Fruit fly (Drosophila melanogaster) whole organism, adult: Measurements from ENCODE around the gene Cwc25.

ENCODE experiments used
- CG11617 ChIP-seq: fragments of 200-800 bp; sonication (Bioruptor generic); optimal IDR thresholded peaks from 2 replicates; lab custom pipeline; 2017; ENCODE audit warnings: mild to moderate bottlenecking, missing biosample characterization, missing genetic modification reagents, missing genetic modification characterization
- CG12768 ChIP-seq: fragments of 200-800 bp; sonication (Bioruptor generic); optimal IDR thresholded peaks from 2 replicates; lab custom pipeline; 2017; ENCODE audit warnings: missing biosample characterization, missing genetic modification characterization, mild to moderate bottlenecking, moderate library complexity, missing genetic modification reagents
- CG14711 ChIP-seq: fragments of 200-800 bp; sonication (Bioruptor generic); optimal IDR thresholded peaks from 2 replicates; lab custom pipeline; 2018; ENCODE audit warnings: missing biosample characterization, mild to moderate bottlenecking, missing genetic modification characterization, moderate library complexity
- CG1620 ChIP-seq: fragments of 200-800 bp; sonication (Bioruptor generic); optimal IDR thresholded peaks from 2 replicates; lab custom pipeline; 2016; ENCODE audit warnings: missing biosample characterization, missing genetic modification characterization
- CG33017 ChIP-seq: fragments of 200-800 bp; sonication (Bioruptor generic); optimal IDR thresholded peaks from 2 replicates; lab custom pipeline; 2018; ENCODE audit warnings: missing biosample characterization, mild to moderate bottlenecking, missing genetic modification characterization, moderate library complexity
- CG5204 ChIP-seq: fragments of 200-800 bp; sonication (Bioruptor generic); optimal IDR thresholded peaks from 2 replicates; lab custom pipeline; 2016; ENCODE audit warnings: missing biosample characterization, missing genetic modification characterization
- CG7045 ChIP-seq: fragments of 200-800 bp; sonication (Bioruptor generic); optimal IDR thresholded peaks from 2 replicates; lab custom pipeline; 2017; ENCODE audit warnings: missing biosample characterization, mild to moderate bottlenecking, missing genetic modification characterization
- CG7101 ChIP-seq: fragments of 200-800 bp; sonication (Bioruptor generic); optimal IDR thresholded peaks from 2 replicates; lab custom pipeline; 2018; ENCODE audit warnings: missing biosample characterization, mild to moderate bottlenecking, missing genetic modification characterization, moderate library complexity
- Clk ChIP-seq: fragments of 200-800 bp; sonication (Bioruptor generic); optimal IDR thresholded peaks from 2 replicates; lab custom pipeline; 2017; ENCODE audit warnings: missing biosample characterization, missing genetic modification characterization
- Crg-1 ChIP-seq: fragments of 200-800 bp; sonication (Bioruptor generic); optimal IDR thresholded peaks from 2 replicates; lab custom pipeline; 2016; ENCODE audit warnings: missing biosample characterization, missing genetic modification characterization
- Hr96 ChIP-seq: fragments of 200-800 bp; sonication (Bioruptor generic); optimal IDR thresholded peaks from 2 replicates; lab custom pipeline; 2016; ENCODE audit warnings: missing biosample characterization, missing genetic modification characterization
- Mnt ChIP-seq: fragments of 200-800 bp; sonication (Bioruptor generic); optimal IDR thresholded peaks from 2 replicates; lab custom pipeline; 2016; ENCODE audit warnings: missing biosample characterization, mild to moderate bottlenecking, missing genetic modification characterization
- bab1 ChIP-seq: fragments of 200-800 bp; sonication (Bioruptor generic); optimal IDR thresholded peaks from 3 replicates; lab custom pipeline; 2019; ENCODE audit warnings: missing biosample characterization, mild to moderate bottlenecking, missing genetic modification characterization, moderate library complexity
- cic ChIP-seq: fragments of 200-800 bp; sonication (Bioruptor generic); optimal IDR thresholded peaks from 2 replicates; lab custom pipeline; 2017; ENCODE audit warnings: missing biosample characterization, mild to moderate bottlenecking, missing genetic modification characterization, moderate library complexity
- cnc ChIP-seq, 2 experiments: fragments of >200 bp; optimal IDR thresholded peaks; 2 replicates each; lab custom pipeline; 2017
- kay ChIP-seq: fragments of 200-800 bp; sonication (Bioruptor generic); peaks from one replicate; lab custom pipeline; 2016; ENCODE audit warnings: missing biosample characterization, missing genetic modification characterization, borderline replicate concordance
- ovo ChIP-seq: fragments of 200-800 bp; sonication (Bioruptor generic); optimal IDR thresholded peaks from 2 replicates; lab custom pipeline; 2016; ENCODE audit warnings: missing biosample characterization, missing genetic modification characterization
- pad ChIP-seq: fragments of 200-800 bp; sonication (Bioruptor generic); optimal IDR thresholded peaks from 3 replicates; lab custom pipeline; 2017; ENCODE audit warnings: missing biosample characterization, missing genetic modification characterization, mild to moderate bottlenecking, moderate library complexity, missing genetic modification reagents
- tj ChIP-seq: fragments of 200-800 bp; sonication (Bioruptor generic); optimal IDR thresholded peaks from 3 replicates; lab custom pipeline; 2017; ENCODE audit warnings: missing biosample characterization, mild to moderate bottlenecking, missing genetic modification characterization, moderate library complexity
- toe ChIP-seq: fragments of 200-800 bp; sonication (Bioruptor generic); optimal IDR thresholded peaks from 2 replicates; lab custom pipeline; 2016; ENCODE audit warnings: missing biosample characterization, missing genetic modification characterization

Gene Cwc25

dm6 chr2L:2734215-2734614 lies 10.7 kb upstream of the Cwc25 start:
- TF ChIP-seq bab1 (peak; percentile 90), toe (GFP tag; lab: Kevin White, UChicago) (peak; percentile 34), CG14711 (tag; lab: Kevin White, UChicago) (peak; percentile 60), tj (GFP tag; lab: Kevin White, UChicago) (peak; percentile 42), kay (peak; percentile 25), CG11617 (peak; percentile 47), CG7101 (tag; lab: Kevin White, UChicago) (peak; percentile 65), CG12768 (GFP tag; lab: Kevin White, UChicago) (no peak), ovo (GFP tag; lab: Kevin White, UChicago) (no peak), Hr96 (GFP tag; lab: Kevin White, UChicago) (peak; percentile 9), CG33017 (tag; lab: Kevin White, UChicago) (no peak), CG1620 (GFP tag; lab: Kevin White, UChicago) (peak; percentile 38), cnc (optimal IDR thresholded peaks at IDR 0.05; lab: Kevin White, UChicago) (no peak), CG7045 (peak; percentile 52), pad (GFP tag; lab: Kevin White, UChicago) (peak; percentile 61), CG5204 (GFP tag; lab: Kevin White, UChicago) (no peak), Clk (GFP tag; lab: Kevin White, UChicago) (no peak), Mnt (GFP tag; lab: Kevin White, UChicago) (no peak), Crg-1 (GFP tag; lab: Kevin White, UChicago) (peak; percentile 48), cic (GFP tag; lab: Kevin White, UChicago) (no peak)

- TF ChIP-seq CG1620 (GFP tag; lab: Kevin White, UChicago), result peak; percentile 11
- peak; percentile 0 for TF ChIP-seq CG12768 (GFP tag; lab: Kevin White, UChicago)
- no peak for TF ChIP-seq cnc (optimal IDR thresholded peaks at IDR 0.05; lab: Kevin White, UChicago)
Observed at dm6 chr2L:2734946-2735345, 10.0 kb upstream of the Cwc25 start.

DNA sequence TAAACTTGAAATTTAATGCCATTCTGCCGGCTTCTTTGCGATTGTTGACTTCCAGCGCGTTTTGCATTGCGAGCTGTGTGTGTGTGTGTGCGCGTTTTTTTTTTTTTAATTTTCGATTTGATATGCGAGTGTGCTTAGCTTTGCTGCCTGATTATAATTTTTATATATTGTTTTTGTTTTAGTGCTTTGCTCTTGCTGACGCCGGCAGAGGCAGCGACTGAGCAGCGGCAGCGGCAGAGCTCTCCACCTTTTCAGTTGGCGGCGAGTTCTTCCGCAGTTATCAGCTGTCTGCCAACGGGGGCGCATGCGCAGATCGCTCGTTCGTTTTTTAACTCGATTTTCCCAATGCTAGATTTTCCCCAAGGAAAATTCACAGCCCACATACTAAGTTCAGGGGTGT lies 9.4 kb upstream of the Cwc25 start:
- TF ChIP-seq bab1 (no peak), tj (GFP tag; lab: Kevin White, UChicago) (peak; percentile 32)

dm6 chr2L:2737561-2737960 lies 7.3 kb upstream of the Cwc25 start:
- TF ChIP-seq CG12768 (GFP tag; lab: Kevin White, UChicago), result no peak
- TF ChIP-seq Crg-1 (GFP tag; lab: Kevin White, UChicago), result no peak

dm6 chr2L:2739820-2740230 lies 5.1 kb upstream of the Cwc25 start, which contains the start of gene Hrs:
TSS of gene Hrs (plus strand) at chr2L:2739986.
- TF ChIP-seq toe (GFP tag; lab: Kevin White, UChicago) (no peak), cic (GFP tag; lab: Kevin White, UChicago) (peak; percentile 42), bab1 (peak; percentile 22), CG14711 (tag; lab: Kevin White, UChicago) (peak; percentile 14), Mnt (GFP tag; lab: Kevin White, UChicago) (peak; percentile 6), Hr96 (GFP tag; lab: Kevin White, UChicago) (no peak), tj (GFP tag; lab: Kevin White, UChicago) (peak; percentile 42)

dm6 chr2L:2748480-2749143 lies 3.7 kb downstream of the Cwc25 start:
- TF ChIP-seq pad (GFP tag; lab: Kevin White, UChicago) (peak; percentile 90), toe (GFP tag; lab: Kevin White, UChicago) (no peak), Mnt (GFP tag; lab: Kevin White, UChicago) (peak; percentile 93), cnc (optimal IDR thresholded peaks at IDR 0.05; lab: Kevin White, UChicago) (no peak), Hr96 (GFP tag; lab: Kevin White, UChicago) (peak; percentile 91), cic (GFP tag; lab: Kevin White, UChicago) (peak; percentile 86), CG7101 (tag; lab: Kevin White, UChicago) (peak; percentile 97), CG1620 (GFP tag; lab: Kevin White, UChicago) (peak; percentile 95), CG11617 (peak; percentile 95), Crg-1 (GFP tag; lab: Kevin White, UChicago) (peak; percentile 97), ovo (GFP tag; lab: Kevin White, UChicago) (peak; percentile 95), kay (no peak), CG7045 (peak; percentile 95), CG5204 (GFP tag; lab: Kevin White, UChicago) (no peak), CG33017 (tag; lab: Kevin White, UChicago) (peak; percentile 98), Clk (GFP tag; lab: Kevin White, UChicago) (peak; percentile 89), bab1 (peak; percentile 89), tj (GFP tag; lab: Kevin White, UChicago) (peak; percentile 73), CG12768 (GFP tag; lab: Kevin White, UChicago) (peak; percentile 97), CG14711 (tag; lab: Kevin White, UChicago) (peak; percentile 92)
